Worm (Caenorhabditis elegans) whole organism, L4 larva: ENCODE data around the gene lin-15A.
A peak's percentile ranks its signal among the peaks of the same experiment; 100 is the strongest.

Experiments
- F26F4.8 ChIP-seq: fragments of 200-800 bp; sonication (Bioruptor generic); conservative IDR thresholded peaks from 2 replicates; pipeline ENCODE4 v1.3.6; 2022; ENCODE audit warnings: missing genetic modification characterization, missing compliant biosample characterization
- F44E2.7 ChIP-seq: fragments of 200-800 bp; sonication (Bioruptor generic); IDR thresholded peaks from 2 replicates; pipeline ENCODE4 v2.1.2; 2022; ENCODE audit warnings: missing genetic modification characterization, missing compliant biosample characterization
- R02D3.7 ChIP-seq: fragments of 150-350 bp; sonication (generic microtip); optimal IDR thresholded peaks from 3 replicates; lab custom pipeline; 2014; ENCODE audit warnings: missing biosample characterization, missing genetic modification characterization
- Y75B8A.6 ChIP-seq: fragments of 200-800 bp; sonication (Bioruptor generic); IDR thresholded peaks from 2 replicates; pipeline ENCODE4 v1.3.6; 2022; ENCODE audit warnings: missing genetic modification reagents, missing genetic modification characterization, missing compliant biosample characterization
- ZK337.2 ChIP-seq: fragments of 200-800 bp; sonication (Bioruptor generic); IDR thresholded peaks from 2 replicates; pipeline ENCODE4 v1.3.6; 2022; ENCODE audit warnings: missing genetic modification reagents, missing genetic modification characterization, missing compliant biosample characterization
- ZK546.5 ChIP-seq, 2 experiments: sonication (generic microtip); optimal IDR thresholded peaks; 2 replicates each; lab custom pipeline; 2017; ENCODE audit warnings: missing biosample characterization in 2 of 2, missing genetic modification characterization in 2 of 2
- ceh-28 ChIP-seq: fragments of 150-350 bp; optimal IDR thresholded peaks from 2 replicates; lab custom pipeline; 2014; ENCODE audit warnings: missing biosample characterization, missing genetic modification reagents, missing genetic modification characterization
- ceh-82 ChIP-seq: sonication (generic microtip); optimal IDR thresholded peaks from 2 replicates; lab custom pipeline; 2017; ENCODE audit warnings: missing biosample characterization, missing genetic modification characterization
- ces-1 ChIP-seq: fragments of 150-350 bp; sonication (generic microtip); optimal IDR thresholded peaks from 4 replicates; lab custom pipeline; 2014; ENCODE audit warnings: missing biosample characterization, missing genetic modification reagents, missing genetic modification characterization
- ctbp-1 ChIP-seq: fragments of 200-800 bp; sonication (Bioruptor generic); IDR thresholded peaks from 2 replicates; pipeline ENCODE4 v1.3.6; 2022; ENCODE audit warnings: missing genetic modification reagents, missing genetic modification characterization, missing compliant biosample characterization
- dmd-6 ChIP-seq: fragments of 200-800 bp; sonication (Bioruptor generic); IDR thresholded peaks from 2 replicates; pipeline ENCODE4 v1.3.6; 2022; ENCODE audit warnings: missing genetic modification reagents, missing genetic modification characterization, missing compliant biosample characterization
- dve-1 ChIP-seq: sonication (generic microtip); optimal IDR thresholded peaks from 2 replicates; lab custom pipeline; 2017; ENCODE audit warnings: antibody characterized with exemption, mild to moderate bottlenecking, missing genetic modification characterization, missing compliant biosample characterization; ENCODE audit not compliant: insufficient read depth
- egl-27 ChIP-seq: sonication (generic microtip); optimal IDR thresholded peaks from 3 replicates; lab custom pipeline; 2017; ENCODE audit warnings: missing biosample characterization, missing genetic modification reagents, missing genetic modification characterization
- fos-1 ChIP-seq: fragments of 150-350 bp; optimal IDR thresholded peaks from 2 replicates; lab custom pipeline; 2014; ENCODE audit warnings: missing biosample characterization, missing genetic modification characterization
- gei-8 ChIP-seq: fragments of 200-800 bp; sonication (Bioruptor generic); optimal IDR thresholded peaks from 2 replicates; lab custom pipeline; 2018; ENCODE audit warnings: mild to moderate bottlenecking, missing genetic modification characterization, missing compliant biosample characterization
- lin-1 ChIP-seq: fragments of 200-800 bp; sonication (Bioruptor generic); IDR thresholded peaks from 2 replicates; pipeline ENCODE4 v1.3.6; 2022; ENCODE audit warnings: missing genetic modification reagents, missing genetic modification characterization, missing compliant biosample characterization
- lin-29 ChIP-seq: fragments of 200-800 bp; sonication (Bioruptor generic); IDR thresholded peaks from 2 replicates; pipeline ENCODE4 v1.3.6; 2022; ENCODE audit warnings: missing genetic modification reagents, missing genetic modification characterization, missing compliant biosample characterization
- mep-1 ChIP-seq: fragments of 150-350 bp; sonication (generic microtip); optimal IDR thresholded peaks from 3 replicates; lab custom pipeline; 2014; ENCODE audit warnings: missing biosample characterization, missing genetic modification characterization
- mes-2 ChIP-seq: sonication (generic microtip); optimal IDR thresholded peaks from 2 replicates; lab custom pipeline; 2016; ENCODE audit warnings: missing genotype, mild to moderate bottlenecking, missing genetic modification characterization, missing compliant biosample characterization; ENCODE audit not compliant: poor library complexity, severe bottlenecking
- nhr-102 ChIP-seq: sonication (generic microtip); optimal IDR thresholded peaks from 2 replicates; lab custom pipeline; 2016; ENCODE audit warnings: mild to moderate bottlenecking, missing genetic modification characterization, moderate library complexity, missing compliant biosample characterization
- nhr-11 ChIP-seq: fragments of 150-350 bp; optimal IDR thresholded peaks from 2 replicates; lab custom pipeline; 2014; ENCODE audit warnings: missing biosample characterization, missing genetic modification characterization
- nhr-28 ChIP-seq: fragments of 150-350 bp; optimal IDR thresholded peaks from 2 replicates; lab custom pipeline; 2014; ENCODE audit warnings: missing biosample characterization, missing genetic modification characterization
- nhr-41 ChIP-seq: fragments of 200-800 bp; sonication (Bioruptor generic); IDR thresholded peaks from 2 replicates; pipeline ENCODE4 v1.3.6; 2022; ENCODE audit warnings: missing genetic modification reagents, missing genetic modification characterization, missing compliant biosample characterization
- nhr-42 ChIP-seq: fragments of 200-800 bp; sonication (Bioruptor generic); IDR thresholded peaks from 2 replicates; pipeline ENCODE4 v1.3.6; 2022; ENCODE audit warnings: missing genetic modification characterization, missing compliant biosample characterization
- nhr-6 ChIP-seq: fragments of 150-350 bp; optimal IDR thresholded peaks from 2 replicates; lab custom pipeline; 2014; ENCODE audit warnings: missing biosample characterization, missing genetic modification characterization
- pha-4 ChIP-seq, 2 experiments: fragments of 150-350 bp in 1 of 2; fragments of 200-800 bp in 1 of 2; sonication (Bioruptor generic) in 1 of 2; IDR thresholded peaks in 1 of 2; optimal IDR thresholded peaks in 1 of 2; 2 replicates each; pipeline versions ENCODE4 v1.3.6 to Lab custom; 2014 to 2022; ENCODE audit warnings: missing genetic modification characterization in 2 of 2, missing genetic modification reagents in 2 of 2, missing biosample characterization in 1 of 2, missing compliant biosample characterization in 1 of 2
- rbr-2 ChIP-seq: sonication (generic microtip); optimal IDR thresholded peaks from 2 replicates; lab custom pipeline; 2016; ENCODE audit warnings: missing genotype, missing genetic modification characterization, missing compliant biosample characterization
- saeg-2 ChIP-seq: fragments of 200-800 bp; sonication (Bioruptor generic); IDR thresholded peaks from 2 replicates; pipeline ENCODE4 v1.3.6; 2022; ENCODE audit warnings: missing genetic modification reagents, missing genetic modification characterization, missing compliant biosample characterization
- snpc-1.2 ChIP-seq: fragments of 200-800 bp; sonication (Bioruptor generic); IDR thresholded peaks from 2 replicates; pipeline ENCODE4 v1.3.6; 2022; ENCODE audit warnings: missing genetic modification reagents, missing genetic modification characterization, missing compliant biosample characterization
- snpc-4 ChIP-seq: fragments of 150-350 bp; optimal IDR thresholded peaks from 2 replicates; lab custom pipeline; 2014; ENCODE audit warnings: missing biosample characterization, missing genetic modification characterization
- spr-1 ChIP-seq: sonication (generic microtip); optimal IDR thresholded peaks from 2 replicates; lab custom pipeline; 2016; ENCODE audit warnings: mild to moderate bottlenecking, missing genetic modification characterization, missing compliant biosample characterization
- spr-3 ChIP-seq: fragments of 200-800 bp; sonication (Bioruptor generic); optimal IDR thresholded peaks from 2 replicates; lab custom pipeline; 2018; ENCODE audit warnings: mild to moderate bottlenecking, missing genetic modification characterization, missing compliant biosample characterization
- unc-39 ChIP-seq: sonication (generic microtip); optimal IDR thresholded peaks from 2 replicates; lab custom pipeline; 2017; ENCODE audit warnings: missing biosample characterization, missing genetic modification characterization
- unc-62 ChIP-seq, 3 experiments: fragments of 150-350 bp in 1 of 3; sonication (generic microtip); optimal IDR thresholded peaks in 2 of 3; peaks in 1 of 3; 1 replicate in 1 of 3; 2 replicates in 2 of 3; lab custom pipeline; 2014 to 2017; ENCODE audit warnings: missing biosample characterization in 3 of 3, missing genetic modification characterization in 3 of 3, missing genetic modification reagents in 3 of 3, missing genotype in 1 of 3
- ztf-11 ChIP-seq: fragments of 150-350 bp; optimal IDR thresholded peaks from 2 replicates; lab custom pipeline; 2014; ENCODE audit warnings: missing biosample characterization, missing genetic modification characterization

The lin-15A gene

DNA sequence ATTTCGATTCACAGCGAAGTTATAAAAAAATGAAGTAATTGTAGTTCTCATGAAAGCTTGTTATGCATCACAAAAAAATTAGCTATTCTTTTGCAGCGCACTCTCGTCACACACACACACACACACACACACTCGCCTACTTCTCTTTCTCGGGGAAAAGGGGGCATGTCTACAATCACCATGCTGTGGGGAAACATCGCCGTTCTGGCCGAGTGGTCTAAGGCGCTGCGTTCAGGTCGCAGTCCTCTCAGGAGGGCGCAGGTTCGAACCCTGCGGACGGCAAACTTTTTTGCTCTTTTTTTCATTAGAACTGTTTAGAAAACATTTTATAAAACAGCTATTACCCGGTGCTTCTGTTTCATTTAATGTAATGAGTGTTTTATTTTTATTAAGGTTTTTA, 10.1 kb downstream of the lin-15A start (continued):
- TF ChIP-seq ceh-28 (tag; lab: Kevin White, UChicago) (no peak), unc-39 (tag; lab: Kevin White, UChicago) (no peak), fos-1 (tag; lab: Kevin White, UChicago) (no peak), F26F4.8 (peak; percentile 76; the same call in 1 of the 2 replicates), dmd-6 (GFP tag; lab: Robert Waterston, UW) (peak; percentile 80), ZK337.2 (no peak), pha-4 (GFP tag; IDR thresholded peaks at IDR 0.05; lab: Robert Waterston, UW) (peak; percentile 94), pha-4 (tag; optimal IDR thresholded peaks at IDR 0.05; lab: Kevin White, UChicago) (no peak), mep-1 (tag; lab: Kevin White, UChicago) (peak; percentile 84), Y75B8A.6 (0 out of 2 replicates have a peak, but pooled peaks have one; percentile 67), dve-1 (tag; lab: Kevin White, UChicago) (peak; percentile 55), lin-29 (peak; percentile 45; the same call in 1 of the 2 replicates), F44E2.7 (GFP tag; lab: Robert Waterston, UW) (peak; percentile 62; the same call in 1 of the 2 replicates), nhr-28 (peak; percentile 39), gei-8 (GFP tag; lab: Kevin White, UChicago) (no peak), ceh-82 (tag; lab: Kevin White, UChicago) (no peak), saeg-2 (GFP tag; lab: Robert Waterston, UW) (no peak), unc-62 (GFP tag; optimal IDR thresholded peaks at IDR 0.05 in 1 of 2; lab: Kevin White, UChicago) (no peak), unc-62 (tag; optimal IDR thresholded peaks at IDR 0.05; lab: Kevin White, UChicago) (no peak)

- TF ChIP-seq snpc-1.2 (GFP tag; lab: Robert Waterston, UW) = no peak
- no peak for TF ChIP-seq unc-39 (tag; lab: Kevin White, UChicago)
- TF ChIP-seq ztf-11 (tag; lab: Kevin White, UChicago) = no peak
- TF ChIP-seq nhr-28 = no peak
- no peak for TF ChIP-seq rbr-2 (tag; lab: Kevin White, UChicago)
- no peak for TF ChIP-seq spr-3 (GFP tag; lab: Kevin White, UChicago)
- TF ChIP-seq nhr-41 (GFP tag; lab: Robert Waterston, UW) = no peak
- no peak for TF ChIP-seq nhr-11 (tag; lab: Kevin White, UChicago)
- TF ChIP-seq mes-2 (tag; lab: Kevin White, UChicago) = no peak
- no peak for TF ChIP-seq egl-27 (tag; lab: Kevin White, UChicago)
- no peak for TF ChIP-seq F44E2.7 (GFP tag; lab: Robert Waterston, UW)
- no peak for TF ChIP-seq unc-62 (GFP tag; optimal IDR thresholded peaks at IDR 0.05 in 1 of 2; lab: Kevin White, UChicago)
- no peak for TF ChIP-seq unc-62 (tag; optimal IDR thresholded peaks at IDR 0.05; lab: Kevin White, UChicago)
- no peak for TF ChIP-seq ctbp-1 (GFP tag; lab: Robert Waterston, UW)
- TF ChIP-seq lin-1 = no peak
- no peak for TF ChIP-seq nhr-102 (tag; lab: Kevin White, UChicago)
- no peak for TF ChIP-seq mep-1 (tag; lab: Kevin White, UChicago)
- no peak for TF ChIP-seq R02D3.7 (tag; lab: Kevin White, UChicago)
- no peak for TF ChIP-seq nhr-42 (GFP tag; lab: Robert Waterston, UW)
- no peak for TF ChIP-seq snpc-4
- no peak for TF ChIP-seq saeg-2 (GFP tag; lab: Robert Waterston, UW)
- TF ChIP-seq, all 104 proteins: peak for 0
These were observed 10.5 kb downstream of the lin-15A start, which contains the start of gene nhr-255 for ce11 chrX:15742310-15742709. Gene nhr-255, plus strand, starts transcription at chrX:15742610.

ce11 chrX:15746705-15747104, 14.9 kb downstream of the lin-15A start, which contains the start of gene srxa-9:
Gene srxa-9, plus strand, starts transcription at chrX:15747005.
- TF ChIP-seq ces-1 (GFP tag; lab: Kevin White, UChicago) (no peak), spr-1 (no peak), ZK546.5 (tag; optimal IDR thresholded peaks at IDR 0.05; lab: Kevin White, UChicago) (no peak), nhr-6 (tag; lab: Kevin White, UChicago) (no peak), R02D3.7 (tag; lab: Kevin White, UChicago) (no peak)
